Fruit fly (Drosophila melanogaster) whole organism, embryonic: ENCODE data around the gene His3.3B.

Experiments used
- BEAF-32 ChIP-seq: fragments of 200-800 bp; sonication (Bioruptor generic); optimal IDR thresholded peaks from 3 replicates; lab custom pipeline; 2017; ENCODE audit warnings: missing biosample characterization, missing genetic modification characterization, mild to moderate bottlenecking, moderate library complexity, missing genetic modification reagents
- Bgb ChIP-seq: fragments of 200-800 bp; sonication (Bioruptor generic); IDR thresholded peaks from 2 replicates; pipeline ENCODE4 v1.3.6; 2022; ENCODE audit warnings: missing biosample characterization, missing genetic modification characterization; ENCODE audit not compliant: partially characterized antibody
- CG10267 ChIP-seq: fragments of 200-800 bp; sonication (Bioruptor generic); optimal IDR thresholded peaks from 2 replicates; lab custom pipeline; 2018; ENCODE audit warnings: missing biosample characterization, mild to moderate bottlenecking, missing genetic modification characterization, moderate library complexity
- CG10321 ChIP-seq: fragments of 200-800 bp; sonication (Bioruptor generic); IDR thresholded peaks from 2 replicates; pipeline ENCODE4 v1.3.6; 2022; ENCODE audit warnings: missing biosample characterization, missing genetic modification characterization
- CG12659 ChIP-seq: fragments of 200-800 bp; sonication (Bioruptor generic); optimal IDR thresholded peaks from 3 replicates; lab custom pipeline; 2017; ENCODE audit warnings: mild to moderate bottlenecking, missing biosample characterization, missing genetic modification reagents, missing genetic modification characterization
- CG13287 ChIP-seq: fragments of 200-800 bp; sonication (Bioruptor generic); IDR thresholded peaks from 2 replicates; pipeline ENCODE4 v1.3.6; 2022; ENCODE audit warnings: missing biosample characterization, missing genetic modification characterization; ENCODE audit not compliant: partially characterized antibody
- CG14860 ChIP-seq: fragments of 200-800 bp; sonication (Bioruptor generic); IDR thresholded peaks from 3 replicates; pipeline ENCODE4 v1.3.6; 2022; ENCODE audit warnings: missing biosample characterization, missing genetic modification characterization; ENCODE audit not compliant: partially characterized antibody
- CG1603 ChIP-seq: fragments of 200-800 bp; sonication (Bioruptor generic); optimal IDR thresholded peaks from 2 replicates; lab custom pipeline; 2019; ENCODE audit warnings: missing biosample characterization, mild to moderate bottlenecking, missing genetic modification characterization, moderate library complexity
- CG16813 ChIP-seq: fragments of 200-800 bp; sonication (Bioruptor generic); IDR thresholded peaks from 3 replicates; pipeline ENCODE4 v1.3.6; 2022; ENCODE audit warnings: missing biosample characterization, missing genetic modification characterization; ENCODE audit not compliant: partially characterized antibody
- CG2129 ChIP-seq: fragments of 200-800 bp; sonication (Bioruptor generic); IDR thresholded peaks from 2 replicates; pipeline ENCODE4 v1.3.6; 2022; ENCODE audit warnings: missing biosample characterization, missing genetic modification characterization; ENCODE audit not compliant: partially characterized antibody
- CG3838 ChIP-seq: fragments of 200-800 bp; sonication (Bioruptor generic); optimal IDR thresholded peaks from 3 replicates; lab custom pipeline; 2016; ENCODE audit warnings: missing biosample characterization, missing genetic modification characterization
- CG42726 ChIP-seq: fragments of 200-800 bp; sonication (Bioruptor generic); IDR thresholded peaks from 2 replicates; pipeline ENCODE4 v1.3.6; 2022; ENCODE audit warnings: missing biosample characterization, missing genetic modification characterization; ENCODE audit not compliant: partially characterized antibody
- CG4617 ChIP-seq: fragments of 200-800 bp; sonication (Bioruptor generic); optimal IDR thresholded peaks from 3 replicates; lab custom pipeline; 2016; ENCODE audit warnings: missing biosample characterization, missing genetic modification characterization, borderline replicate concordance
- CG6791 ChIP-seq: fragments of 200-800 bp; sonication (Bioruptor generic); IDR thresholded peaks from 3 replicates; pipeline ENCODE4 v1.3.6; 2022; ENCODE audit warnings: missing biosample characterization, missing genetic modification characterization; ENCODE audit not compliant: partially characterized antibody
- CG7357 ChIP-seq: fragments of 200-800 bp; sonication (Bioruptor generic); IDR thresholded peaks from 3 replicates; pipeline ENCODE4 v1.3.6; 2022; ENCODE audit warnings: missing biosample characterization, missing genetic modification characterization
- CG9797 ChIP-seq: fragments of 200-800 bp; sonication (Bioruptor generic); optimal IDR thresholded peaks from 3 replicates; lab custom pipeline; 2018; ENCODE audit warnings: missing biosample characterization, mild to moderate bottlenecking, missing genetic modification characterization
- Dll ChIP-seq: fragments of 200-800 bp; sonication (Bioruptor generic); IDR thresholded peaks from 4 replicates; pipeline ENCODE4 v1.3.6; 2022; ENCODE audit warnings: missing biosample characterization, missing genetic modification characterization; ENCODE audit not compliant: partially characterized antibody
- Dp ChIP-seq: fragments of 200-800 bp; sonication (Bioruptor generic); optimal IDR thresholded peaks from 2 replicates; lab custom pipeline; 2018; ENCODE audit warnings: missing biosample characterization, mild to moderate bottlenecking, missing genetic modification characterization, moderate library complexity
- E2f2 ChIP-seq: fragments of 200-800 bp; sonication (Bioruptor generic); IDR thresholded peaks from 2 replicates; pipeline ENCODE4 v1.3.6; 2022; ENCODE audit warnings: missing biosample characterization, missing genetic modification characterization
- HLH4C ChIP-seq: fragments of 200-800 bp; sonication (Bioruptor generic); IDR thresholded peaks from 3 replicates; pipeline ENCODE4 v1.3.6; 2022; ENCODE audit warnings: missing biosample characterization, missing genetic modification characterization; ENCODE audit not compliant: partially characterized antibody
- MESR4 ChIP-seq: fragments of 200-800 bp; sonication (Bioruptor generic); optimal IDR thresholded peaks from 2 replicates; lab custom pipeline; 2018; ENCODE audit warnings: missing biosample characterization, mild to moderate bottlenecking, missing genetic modification characterization, moderate library complexity
- Oli ChIP-seq: fragments of 200-800 bp; sonication (Bioruptor generic); optimal IDR thresholded peaks from 2 replicates; lab custom pipeline; 2018; ENCODE audit warnings: missing biosample characterization, mild to moderate bottlenecking, missing genetic modification characterization, moderate library complexity
- Opbp ChIP-seq: fragments of 200-800 bp; sonication (Bioruptor generic); IDR thresholded peaks from 3 replicates; pipeline ENCODE4 v1.3.6; 2022; ENCODE audit warnings: missing biosample characterization, missing genetic modification characterization; ENCODE audit not compliant: partially characterized antibody
- Scr ChIP-seq: fragments of 200-800 bp; sonication (Bioruptor generic); IDR thresholded peaks from 2 replicates; pipeline ENCODE4 v1.3.6; 2022; ENCODE audit warnings: missing biosample characterization, missing genetic modification characterization; ENCODE audit not compliant: partially characterized antibody
- Sin3A ChIP-seq: fragments of >200 bp; optimal IDR thresholded peaks from 2 replicates; lab custom pipeline; 2018
- Sry-δ ChIP-seq: fragments of 200-800 bp; sonication (Bioruptor generic); optimal IDR thresholded peaks from 2 replicates; lab custom pipeline; 2016; ENCODE audit warnings: missing biosample characterization, missing genetic modification characterization
- chinmo ChIP-seq: fragments of 200-800 bp; sonication (Bioruptor generic); IDR thresholded peaks from 4 replicates; pipeline ENCODE4 v1.3.6; 2022; ENCODE audit warnings: missing biosample characterization, missing genetic modification characterization; ENCODE audit not compliant: partially characterized antibody
- ci ChIP-seq: fragments of 200-800 bp; sonication (Bioruptor generic); IDR thresholded peaks from 3 replicates; pipeline ENCODE4 v1.3.6; 2022; ENCODE audit warnings: missing biosample characterization, missing genetic modification characterization
- dan ChIP-seq: fragments of 200-800 bp; sonication (Bioruptor generic); IDR thresholded peaks from 2 replicates; pipeline ENCODE4 v1.3.6; 2022; ENCODE audit warnings: missing biosample characterization, missing genetic modification characterization
- danr ChIP-seq: fragments of 200-800 bp; sonication (Bioruptor generic); IDR thresholded peaks from 2 replicates; pipeline ENCODE4 v1.3.6; 2022; ENCODE audit warnings: missing biosample characterization, missing genetic modification characterization
- gt ChIP-seq: fragments of 200-800 bp; sonication (Bioruptor generic); IDR thresholded peaks from 2 replicates; pipeline ENCODE4 v1.3.6; 2022; ENCODE audit warnings: missing biosample characterization, missing genetic modification characterization
- hkb ChIP-seq, 2 experiments: fragments of 200-800 bp in 1 of 2; fragments of >200 bp in 1 of 2; sonication (Bioruptor generic) in 1 of 2; IDR thresholded peaks in 1 of 2; optimal IDR thresholded peaks in 1 of 2; 2 replicates each; pipeline versions ENCODE4 v1.3.6 to Lab custom; 2017 to 2022; ENCODE audit warnings: missing biosample characterization in 1 of 2, missing genetic modification characterization in 1 of 2
- inv ChIP-seq: fragments of 200-800 bp; sonication (Bioruptor generic); IDR thresholded peaks from 2 replicates; pipeline ENCODE4 v1.3.6; 2022; ENCODE audit warnings: missing biosample characterization, missing genetic modification characterization; ENCODE audit not compliant: partially characterized antibody
- knrl ChIP-seq: fragments of 200-800 bp; sonication (Bioruptor generic); IDR thresholded peaks from 3 replicates; pipeline ENCODE4 v1.3.6; 2022; ENCODE audit warnings: missing biosample characterization, missing genetic modification characterization; ENCODE audit not compliant: partially characterized antibody
- nerfin-2 ChIP-seq: fragments of 200-800 bp; sonication (Bioruptor generic); IDR thresholded peaks from 2 replicates; pipeline ENCODE4 v1.3.6; 2022; ENCODE audit warnings: missing biosample characterization, missing genetic modification characterization; ENCODE audit not compliant: partially characterized antibody
- nmo ChIP-seq: fragments of 200-800 bp; sonication (Bioruptor generic); optimal IDR thresholded peaks from 2 replicates; lab custom pipeline; 2018; ENCODE audit warnings: missing biosample characterization, mild to moderate bottlenecking, missing genetic modification characterization, moderate library complexity
- odd ChIP-seq: fragments of 200-800 bp; sonication (Bioruptor generic); optimal IDR thresholded peaks from 2 replicates; lab custom pipeline; 2017; ENCODE audit warnings: missing biosample characterization, mild to moderate bottlenecking, missing genetic modification characterization
- row ChIP-seq: fragments of 200-800 bp; sonication (Bioruptor generic); IDR thresholded peaks from 3 replicates; pipeline ENCODE4 v1.3.6; 2022; ENCODE audit warnings: missing biosample characterization, missing genetic modification characterization
- sens ChIP-seq: fragments of 200-800 bp; sonication (Bioruptor generic); peaks from one replicate; lab custom pipeline; 2016; ENCODE audit warnings: missing biosample characterization, missing genetic modification characterization
- shn ChIP-seq: fragments of 200-800 bp; sonication (Bioruptor generic); optimal IDR thresholded peaks from 3 replicates; lab custom pipeline; 2016; ENCODE audit warnings: missing biosample characterization, missing genetic modification characterization
- sqz ChIP-seq: fragments of 200-800 bp; sonication (Bioruptor generic); optimal IDR thresholded peaks from 3 replicates; lab custom pipeline; 2018; ENCODE audit warnings: missing biosample characterization, mild to moderate bottlenecking, missing genetic modification characterization
- ssp ChIP-seq: fragments of 200-800 bp; sonication (Bioruptor generic); IDR thresholded peaks from 2 replicates; pipeline ENCODE4 v1.3.6; 2022; ENCODE audit warnings: missing biosample characterization, missing genetic modification characterization
- stwl ChIP-seq: fragments of 200-800 bp; sonication (Bioruptor generic); optimal IDR thresholded peaks from 3 replicates; lab custom pipeline; 2018; ENCODE audit warnings: missing biosample characterization, mild to moderate bottlenecking, missing genetic modification characterization, moderate library complexity
- tio ChIP-seq: fragments of 200-800 bp; sonication (Bioruptor generic); optimal IDR thresholded peaks from 2 replicates; lab custom pipeline; 2017; ENCODE audit warnings: missing biosample characterization, missing genetic modification characterization, inconsistent platforms
- trem ChIP-seq: fragments of 200-800 bp; optimal IDR thresholded peaks from 3 replicates; lab custom pipeline; 2019; ENCODE audit warnings: missing biosample characterization, mild to moderate bottlenecking, missing genetic modification characterization, moderate library complexity
- vnd ChIP-seq: fragments of 200-800 bp; sonication (Bioruptor generic); IDR thresholded peaks from 3 replicates; pipeline ENCODE4 v1.3.6; 2022; ENCODE audit warnings: missing biosample characterization, missing genetic modification characterization; ENCODE audit not compliant: partially characterized antibody
- vvl ChIP-seq: fragments of 200-800 bp; sonication (Bioruptor generic); IDR thresholded peaks from 2 replicates; pipeline ENCODE4 v1.3.6; 2022; ENCODE audit warnings: missing biosample characterization, missing genetic modification characterization

The His3.3B gene

DNA sequence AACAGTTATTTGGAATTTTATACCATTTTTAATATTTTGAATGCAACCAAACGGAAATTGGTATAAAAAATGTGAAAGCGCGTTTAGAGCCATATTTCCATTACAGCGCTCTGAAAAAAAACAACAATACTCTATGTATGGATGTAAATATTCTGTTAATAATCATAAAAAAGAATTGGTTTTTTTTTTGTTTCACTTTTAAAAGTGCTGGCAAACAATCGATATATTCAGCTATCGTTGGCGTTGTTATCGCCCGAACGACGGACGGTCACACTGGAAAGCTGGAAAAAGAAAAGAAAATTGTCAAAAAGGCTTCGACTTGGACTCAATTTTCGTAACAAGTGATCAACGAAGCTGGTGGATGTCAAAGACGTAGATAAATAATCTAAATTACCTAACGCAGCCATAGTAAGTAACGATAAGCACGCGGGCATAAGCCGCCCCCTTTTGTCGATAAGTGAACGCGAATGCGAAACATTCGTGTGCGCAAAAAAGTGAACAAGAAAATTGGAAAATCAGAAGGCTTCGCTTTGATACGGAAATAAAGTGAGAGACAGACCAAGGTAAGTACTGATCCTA, 14.2 kb downstream of the His3.3B start, which contains the start of gene CG7065 (continued):
- TF ChIP-seq Dp (GFP tag; lab: Kevin White, UChicago) (peak; percentile 55), Sin3A (lab: Kevin White, UChicago) (peak; percentile 21), CG3838 (GFP tag; lab: Kevin White, UChicago) (peak; percentile 80), danr (no peak), CG10267 (peak; percentile 10), Dll (peak; percentile 68), chinmo (GFP tag; lab: Robert Waterston, UW) (peak; percentile 48; the same call in 1 of the 4 replicates), sens (GFP tag; lab: Kevin White, UChicago) (peak; percentile 59), knrl (GFP tag; lab: Robert Waterston, UW) (peak; percentile 56; the same call in 2 of the 3 replicates), Bgb (GFP tag; lab: Robert Waterston, UW) (peak; percentile 69), CG9797 (GFP tag; lab: Kevin White, UChicago) (peak; percentile 70), Sry-δ (GFP tag; lab: Kevin White, UChicago) (peak; percentile 73), Opbp (GFP tag; lab: Robert Waterston, UW) (peak; percentile 55; the same call in 2 of the 3 replicates), CG16813 (GFP tag; lab: Robert Waterston, UW) (peak; percentile 69), dan (no peak), odd (GFP tag; lab: Kevin White, UChicago) (no peak), trem (peak; percentile 37), row (peak; percentile 65), ci (GFP tag; lab: Robert Waterston, UW) (no peak), nmo (GFP tag; lab: Kevin White, UChicago) (peak; percentile 9), vnd (GFP tag; lab: Robert Waterston, UW) (peak; percentile 67), CG1603 (tag; lab: Kevin White, UChicago) (peak; percentile 33), Oli (tag; lab: Kevin White, UChicago) (no peak), hkb (optimal IDR thresholded peaks at IDR 0.05; lab: Kevin White, UChicago) (no peak), hkb (GFP tag; IDR thresholded peaks at IDR 0.05; lab: Robert Waterston, UW) (no peak), BEAF-32 (GFP tag; lab: Kevin White, UChicago) (peak; percentile 73), sqz (peak; percentile 69), ssp (peak; percentile 57), CG13287 (GFP tag; lab: Robert Waterston, UW) (peak; percentile 77), vvl (GFP tag; lab: Robert Waterston, UW) (no peak), CG2129 (0 out of 2 replicates have a peak, but pooled peaks have one; percentile 23), shn (GFP tag; lab: Kevin White, UChicago) (no peak), CG7357 (GFP tag; lab: Robert Waterston, UW) (peak; percentile 29; the same call in 1 of the 3 replicates), CG6791 (peak; percentile 50; the same call in 2 of the 3 replicates), CG4617 (GFP tag; lab: Kevin White, UChicago) (peak; percentile 73), CG10321 (no peak), HLH4C (no peak), CG12659 (GFP tag; lab: Kevin White, UChicago) (peak; percentile 28), inv (GFP tag; lab: Robert Waterston, UW) (peak; percentile 45; the same call in 1 of the 2 replicates), E2f2 (GFP tag; lab: Robert Waterston, UW) (peak; percentile 56), tio (no peak), CG42726 (peak; percentile 59; the same call in 1 of the 2 replicates), CG14860 (GFP tag; lab: Robert Waterston, UW) (0 out of 3 replicates have a peak, but pooled peaks have one; percentile 36), MESR4 (GFP tag; lab: Kevin White, UChicago) (peak; percentile 55), gt (no peak), nerfin-2 (GFP tag; lab: Robert Waterston, UW) (0 out of 2 replicates have a peak, but pooled peaks have one; percentile 38), stwl (tag; lab: Kevin White, UChicago) (peak; percentile 40), Scr (GFP tag; lab: Robert Waterston, UW) (peak; percentile 70)
